Fruit fly (Drosophila melanogaster) whole organism, embryonic: Measurements from ENCODE around the gene CG42307.

Experiments used
- Antp ChIP-seq: fragments of 200-800 bp; sonication (Bioruptor generic); optimal IDR thresholded peaks from 3 replicates; lab custom pipeline; 2016; ENCODE audit warnings: missing biosample characterization, missing genetic modification characterization
- Asciz ChIP-seq: fragments of 200-800 bp; sonication (Bioruptor generic); optimal IDR thresholded peaks from 2 replicates; lab custom pipeline; 2017; ENCODE audit warnings: missing biosample characterization, mild to moderate bottlenecking, missing genetic modification characterization, missing genetic modification reagents
- CG10209 ChIP-seq: fragments of 200-800 bp; sonication (Bioruptor generic); optimal IDR thresholded peaks from 3 replicates; lab custom pipeline; 2017; ENCODE audit warnings: missing biosample characterization, mild to moderate bottlenecking, missing genetic modification characterization, missing genetic modification reagents
- CG10462 ChIP-seq: fragments of 200-800 bp; sonication (Bioruptor generic); optimal IDR thresholded peaks from 2 replicates; lab custom pipeline; 2016; ENCODE audit warnings: missing biosample characterization, missing genetic modification characterization
- CG11247 ChIP-seq: fragments of 200-800 bp; sonication (Bioruptor generic); IDR thresholded peaks from 2 replicates; pipeline ENCODE4 v1.3.6; 2022; ENCODE audit warnings: missing biosample characterization, missing genetic modification characterization
- CG11456 ChIP-seq: fragments of 200-800 bp; sonication (Bioruptor generic); IDR thresholded peaks from 3 replicates; pipeline ENCODE4 v1.3.6; 2022; ENCODE audit warnings: missing biosample characterization, missing genetic modification characterization
- CG12942 ChIP-seq: fragments of 200-800 bp; sonication (Bioruptor generic); optimal IDR thresholded peaks from 3 replicates; lab custom pipeline; 2016; ENCODE audit warnings: missing biosample characterization, missing genetic modification characterization
- CG13123 ChIP-seq: fragments of 200-800 bp; sonication (Bioruptor generic); optimal IDR thresholded peaks from 2 replicates; lab custom pipeline; 2016; ENCODE audit warnings: missing biosample characterization, missing genetic modification characterization
- CG15514 ChIP-seq: fragments of 200-800 bp; sonication (Bioruptor generic); optimal IDR thresholded peaks from 3 replicates; lab custom pipeline; 2017; ENCODE audit warnings: missing biosample characterization, missing genetic modification characterization, mild to moderate bottlenecking, moderate library complexity, missing genetic modification reagents
- CG15696 ChIP-seq: fragments of 200-800 bp; sonication (Bioruptor generic); optimal IDR thresholded peaks from 2 replicates; lab custom pipeline; 2019; ENCODE audit warnings: missing biosample characterization, mild to moderate bottlenecking, missing genetic modification characterization, moderate library complexity
- CG2202 ChIP-seq: fragments of 200-800 bp; sonication (Bioruptor generic); optimal IDR thresholded peaks from 2 replicates; lab custom pipeline; 2018; ENCODE audit warnings: missing biosample characterization, mild to moderate bottlenecking, missing genetic modification characterization
- CG31388 ChIP-seq: fragments of 200-800 bp; sonication (Bioruptor generic); optimal IDR thresholded peaks from 2 replicates; lab custom pipeline; 2016; ENCODE audit warnings: missing biosample characterization, missing genetic modification characterization
- CG3995 ChIP-seq: fragments of 200-800 bp; sonication (Bioruptor generic); optimal IDR thresholded peaks from 3 replicates; lab custom pipeline; 2016; ENCODE audit warnings: missing biosample characterization, missing genetic modification characterization
- CG4282 ChIP-seq: fragments of 200-800 bp; sonication (Bioruptor generic); optimal IDR thresholded peaks from 2 replicates; lab custom pipeline; 2016; ENCODE audit warnings: missing biosample characterization, missing genetic modification characterization
- CG4424 ChIP-seq: fragments of 200-800 bp; sonication (Bioruptor generic); optimal IDR thresholded peaks from 3 replicates; lab custom pipeline; 2016; ENCODE audit warnings: missing biosample characterization, missing genetic modification characterization
- CG6654 ChIP-seq: fragments of 200-800 bp; sonication (Bioruptor generic); optimal IDR thresholded peaks from 2 replicates; lab custom pipeline; 2017; ENCODE audit warnings: missing biosample characterization, mild to moderate bottlenecking, missing genetic modification characterization
- CG7372 ChIP-seq: fragments of 200-800 bp; sonication (Bioruptor generic); IDR thresholded peaks from 2 replicates; pipeline ENCODE4 v1.3.6; 2022; ENCODE audit warnings: missing biosample characterization, missing genetic modification characterization
- CG7556 ChIP-seq: fragments of 200-800 bp; sonication (Bioruptor generic); optimal IDR thresholded peaks from 2 replicates; lab custom pipeline; 2017; ENCODE audit warnings: missing biosample characterization, mild to moderate bottlenecking, missing genetic modification characterization
- CG7745 ChIP-seq: fragments of 200-800 bp; sonication (Bioruptor generic); optimal IDR thresholded peaks from 2 replicates; lab custom pipeline; 2018; ENCODE audit warnings: missing biosample characterization, mild to moderate bottlenecking, missing genetic modification characterization, moderate library complexity
- CG8089 ChIP-seq: fragments of 200-800 bp; sonication (Bioruptor generic); optimal IDR thresholded peaks from 3 replicates; lab custom pipeline; 2016; ENCODE audit warnings: missing biosample characterization, missing genetic modification characterization
- CG9437 ChIP-seq: fragments of 200-800 bp; sonication (Bioruptor generic); optimal IDR thresholded peaks from 2 replicates; lab custom pipeline; 2018; ENCODE audit warnings: missing biosample characterization, mild to moderate bottlenecking, missing genetic modification characterization
- CG9876 ChIP-seq: fragments of 200-800 bp; sonication (Bioruptor generic); optimal IDR thresholded peaks from 2 replicates; lab custom pipeline; 2016; ENCODE audit warnings: missing biosample characterization, missing genetic modification characterization
- Deaf1 ChIP-seq: fragments of 200-800 bp; optimal IDR thresholded peaks from 3 replicates; lab custom pipeline; 2019; ENCODE audit warnings: missing biosample characterization, mild to moderate bottlenecking, missing genetic modification characterization, moderate library complexity
- ERR ChIP-seq: fragments of 200-800 bp; sonication (Bioruptor generic); optimal IDR thresholded peaks from 2 replicates; lab custom pipeline; 2016; ENCODE audit warnings: missing biosample characterization, missing genetic modification characterization
- Ets65A ChIP-seq: fragments of 200-800 bp; sonication (Bioruptor generic); peaks from one replicate; lab custom pipeline; 2016; ENCODE audit warnings: missing biosample characterization, missing genetic modification characterization
- Fer3 ChIP-seq: fragments of 200-800 bp; sonication (Bioruptor generic); optimal IDR thresholded peaks from 2 replicates; lab custom pipeline; 2018; ENCODE audit warnings: missing biosample characterization, mild to moderate bottlenecking, missing genetic modification characterization, moderate library complexity
- HLH3B ChIP-seq: fragments of 200-800 bp; sonication (Bioruptor generic); IDR thresholded peaks from 2 replicates; pipeline ENCODE4 v1.3.6; 2022; ENCODE audit warnings: missing biosample characterization, missing genetic modification characterization
- MESR4 ChIP-seq: fragments of 200-800 bp; sonication (Bioruptor generic); optimal IDR thresholded peaks from 2 replicates; lab custom pipeline; 2018; ENCODE audit warnings: missing biosample characterization, mild to moderate bottlenecking, missing genetic modification characterization, moderate library complexity
- Mes4 ChIP-seq: fragments of 200-800 bp; sonication (Bioruptor generic); optimal IDR thresholded peaks from 2 replicates; lab custom pipeline; 2016; ENCODE audit warnings: missing biosample characterization, missing genetic modification characterization
- Oaz ChIP-seq: fragments of 200-800 bp; sonication (Bioruptor generic); IDR thresholded peaks from 2 replicates; pipeline ENCODE4 v1.3.6; 2022; ENCODE audit warnings: missing biosample characterization, missing genetic modification characterization
- Sry-δ ChIP-seq: fragments of 200-800 bp; sonication (Bioruptor generic); optimal IDR thresholded peaks from 2 replicates; lab custom pipeline; 2016; ENCODE audit warnings: missing biosample characterization, missing genetic modification characterization
- Trl ChIP-seq, 3 experiments: fragments of >200 bp in 2 of 3; fragments of 200-800 bp in 1 of 3; sonication (Bioruptor generic) in 1 of 3; optimal IDR thresholded peaks; 2 replicates in 1 of 3; 3 replicates in 2 of 3; lab custom pipeline; 2016 to 2017; ENCODE audit warnings: missing biosample characterization in 1 of 3, missing genetic modification characterization in 1 of 3
- ara ChIP-seq: fragments of 200-800 bp; sonication (Bioruptor generic); IDR thresholded peaks from 2 replicates; pipeline ENCODE4 v1.3.6; 2022; ENCODE audit warnings: missing biosample characterization, missing genetic modification characterization
- bbx ChIP-seq: fragments of 200-800 bp; sonication (Bioruptor generic); IDR thresholded peaks from 2 replicates; pipeline ENCODE4 v1.3.6; 2022; ENCODE audit warnings: missing biosample characterization, missing genetic modification characterization; ENCODE audit not compliant: partially characterized antibody
- cas ChIP-seq: fragments of 200-800 bp; sonication (Bioruptor generic); IDR thresholded peaks from 2 replicates; pipeline ENCODE4 v1.3.6; 2022; ENCODE audit warnings: missing biosample characterization, missing genetic modification characterization
- chinmo ChIP-seq: fragments of 200-800 bp; sonication (Bioruptor generic); IDR thresholded peaks from 4 replicates; pipeline ENCODE4 v1.3.6; 2022; ENCODE audit warnings: missing biosample characterization, missing genetic modification characterization; ENCODE audit not compliant: partially characterized antibody
- dpn ChIP-seq, 2 experiments: fragments of 200-800 bp; sonication (Bioruptor generic); optimal IDR thresholded peaks; 3 replicates each; lab custom pipeline; 2016; ENCODE audit warnings: missing biosample characterization in 2 of 2, missing genetic modification characterization in 2 of 2
- fru ChIP-seq: fragments of >200 bp; optimal IDR thresholded peaks from 2 replicates; lab custom pipeline; 2017
- fu2 ChIP-seq: fragments of 200-800 bp; sonication (Bioruptor generic); optimal IDR thresholded peaks from 2 replicates; lab custom pipeline; 2016; ENCODE audit warnings: missing biosample characterization, missing genetic modification characterization
- gcm ChIP-seq: fragments of 200-800 bp; sonication (Bioruptor generic); optimal IDR thresholded peaks from 2 replicates; lab custom pipeline; 2019; ENCODE audit warnings: missing biosample characterization, mild to moderate bottlenecking, missing genetic modification characterization, moderate library complexity
- gcm2 ChIP-seq: fragments of 200-800 bp; sonication (Bioruptor generic); optimal IDR thresholded peaks from 2 replicates; lab custom pipeline; 2016; ENCODE audit warnings: missing biosample characterization, missing genetic modification characterization
- lbe ChIP-seq: fragments of 200-800 bp; sonication (Bioruptor generic); optimal IDR thresholded peaks from 2 replicates; lab custom pipeline; 2016; ENCODE audit warnings: missing biosample characterization, mild to moderate bottlenecking, missing genetic modification characterization
- nom ChIP-seq: fragments of 200-800 bp; sonication (Bioruptor generic); optimal IDR thresholded peaks from 2 replicates; lab custom pipeline; 2017; ENCODE audit warnings: missing biosample characterization, missing genetic modification characterization, mild to moderate bottlenecking, moderate library complexity, missing genetic modification reagents
- otp ChIP-seq: fragments of 200-800 bp; sonication (Bioruptor generic); IDR thresholded peaks from 3 replicates; pipeline ENCODE4, ENCODE4 v1.3.6; 2022; ENCODE audit warnings: missing biosample characterization, missing genetic modification characterization
- pnt ChIP-seq: fragments of 200-800 bp; sonication (Bioruptor generic); optimal IDR thresholded peaks from 3 replicates; lab custom pipeline; 2016; ENCODE audit warnings: missing biosample characterization, missing genetic modification characterization
- pzg ChIP-seq: fragments of 200-800 bp; sonication (Bioruptor generic); optimal IDR thresholded peaks from 3 replicates; lab custom pipeline; 2018; ENCODE audit warnings: missing biosample characterization, mild to moderate bottlenecking, missing genetic modification characterization, moderate library complexity
- sim ChIP-seq: fragments of 200-800 bp; sonication (Bioruptor generic); IDR thresholded peaks from 2 replicates; pipeline ENCODE4 v1.3.6; 2022; ENCODE audit warnings: missing biosample characterization, missing genetic modification characterization
- sisA ChIP-seq: fragments of 200-800 bp; sonication (Bioruptor generic); IDR thresholded peaks from 2 replicates; pipeline ENCODE4 v1.3.6; 2022; ENCODE audit warnings: missing biosample characterization, missing genetic modification characterization
- ssp ChIP-seq: fragments of 200-800 bp; sonication (Bioruptor generic); IDR thresholded peaks from 2 replicates; pipeline ENCODE4 v1.3.6; 2022; ENCODE audit warnings: missing biosample characterization, missing genetic modification characterization
- toy ChIP-seq: fragments of 200-800 bp; sonication (Bioruptor generic); IDR thresholded peaks from 2 replicates; pipeline ENCODE4 v1.3.6; 2022; ENCODE audit warnings: missing biosample characterization, missing genetic modification characterization

The CG42307 gene

DNA sequence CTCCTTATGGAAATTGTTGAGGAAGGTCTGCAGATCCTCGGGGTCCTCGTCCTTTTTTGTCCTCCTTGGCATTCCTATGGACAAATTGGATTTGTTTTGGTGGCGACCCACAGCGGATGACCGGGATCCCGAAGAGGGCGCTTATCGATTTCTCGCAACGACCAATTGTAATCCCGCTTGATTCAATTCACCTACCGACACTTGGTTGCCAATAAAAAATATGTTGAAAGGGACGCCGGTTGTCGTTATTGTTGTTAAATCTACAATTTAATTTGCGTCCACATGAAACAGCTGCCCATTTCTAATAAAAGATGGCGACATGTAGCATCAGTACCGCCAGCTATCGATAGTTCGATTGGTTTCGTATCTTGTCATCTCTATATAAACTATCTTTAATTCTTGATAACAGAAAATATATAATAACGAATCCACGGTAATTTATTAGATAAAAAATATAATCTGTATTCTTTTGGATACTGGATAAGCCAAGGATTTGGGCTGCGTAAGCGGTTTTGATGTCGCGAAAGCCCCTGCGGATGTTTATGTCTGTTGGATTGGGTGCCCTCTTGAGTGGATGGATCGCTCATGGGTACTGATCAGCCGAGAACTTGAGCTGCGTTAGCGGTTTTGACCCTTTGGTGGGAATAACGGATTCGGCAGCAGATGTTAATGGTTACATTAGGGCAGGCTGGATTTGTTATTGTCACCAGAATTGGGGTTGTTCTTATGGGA lies 27.6 kb downstream of the CG42307 start, which contains the start of gene CTCF (continued):
- TF ChIP-seq CG11456 (peak; percentile 73; the same call in 2 of the 3 replicates), CG7372 (GFP tag; lab: Robert Waterston, UW) (no peak), CG7745 (tag; lab: Kevin White, UChicago) (no peak), HLH3B (GFP tag; lab: Robert Waterston, UW) (peak; percentile 51), toy (GFP tag; lab: Robert Waterston, UW) (no peak), CG9437 (GFP tag; lab: Kevin White, UChicago) (peak; percentile 49), CG3995 (no peak), fru (no peak), sim (GFP tag; lab: Robert Waterston, UW) (no peak), Deaf1 (no peak), CG6654 (peak; percentile 29), ssp (GFP tag; lab: Robert Waterston, UW) (peak; percentile 49; the same call in 1 of the 2 replicates), CG2202 (tag; lab: Kevin White, UChicago) (no peak), CG4282 (GFP tag; lab: Kevin White, UChicago) (no peak), nom (no peak), Asciz (peak; percentile 53), ERR (no peak), CG4424 (peak; percentile 43), CG10209 (GFP tag; lab: Kevin White, UChicago) (peak; percentile 33), gcm2 (GFP tag; lab: Kevin White, UChicago) (no peak), CG15514 (GFP tag; lab: Kevin White, UChicago) (peak; percentile 95), Ets65A (GFP tag; lab: Kevin White, UChicago) (peak; percentile 91), chinmo (GFP tag; lab: Robert Waterston, UW) (0 out of 4 replicates have a peak, but pooled peaks have one; percentile 50), CG9876 (GFP tag; lab: Kevin White, UChicago) (peak; percentile 36), gcm (peak; percentile 35), Sry-δ (GFP tag; lab: Kevin White, UChicago) (peak; percentile 90), bbx (GFP tag; lab: Robert Waterston, UW) (peak; percentile 91), otp (GFP tag; lab: Robert Waterston, UW) (no peak), lbe (GFP tag; lab: Kevin White, UChicago) (peak; percentile 38), Fer3 (tag; lab: Kevin White, UChicago) (no peak), CG31388 (no peak), CG13123 (GFP tag; lab: Kevin White, UChicago) (no peak), Trl (optimal IDR thresholded peaks at IDR 0.05; lab: Kevin White, UChicago) (no peak), Trl (GFP tag; optimal IDR thresholded peaks at IDR 0.05; lab: Kevin White, UChicago) (peak; percentile 17), CG10462 (no peak), Oaz (no peak), Antp (peak; percentile 55), CG12942 (GFP tag; lab: Kevin White, UChicago) (no peak), Mes4 (GFP tag; lab: Kevin White, UChicago) (peak; percentile 33), pnt (GFP tag; lab: Kevin White, UChicago) (peak; percentile 41), CG11247 (GFP tag; lab: Robert Waterston, UW) (peak; percentile 45; the same call in 1 of the 2 replicates), cas (no peak), sisA (GFP tag; lab: Robert Waterston, UW) (peak; percentile 19; the same call in 1 of the 2 replicates), MESR4 (GFP tag; lab: Kevin White, UChicago) (peak; percentile 76), pzg (GFP tag; lab: Kevin White, UChicago) (peak; percentile 62), CG8089 (GFP tag; lab: Kevin White, UChicago) (peak; percentile 2), ara (GFP tag; lab: Robert Waterston, UW) (0 out of 2 replicates have a peak, but pooled peaks have one; percentile 39), CG7556 (GFP tag; lab: Kevin White, UChicago) (no peak), dpn (GFP tag; optimal IDR thresholded peaks at IDR 0.05; lab: Kevin White, UChicago) (peak; percentile 53 to 59), fu2 (GFP tag; lab: Kevin White, UChicago) (no peak), CG15696 (tag; lab: Kevin White, UChicago) (peak; percentile 38)
